Fruit fly (Drosophila melanogaster) whole organism, embryonic: Measurements from ENCODE around the gene CG31883.

ENCODE experiments used
- BtbVII ChIP-seq: fragments of 200-800 bp; sonication (Bioruptor generic); optimal IDR thresholded peaks from 3 replicates; lab custom pipeline; 2017; ENCODE audit warnings: missing biosample characterization, mild to moderate bottlenecking, missing genetic modification characterization
- CG1024 ChIP-seq: fragments of 200-800 bp; sonication (Bioruptor generic); IDR thresholded peaks from 2 replicates; pipeline ENCODE4 v1.3.6; 2022; ENCODE audit warnings: missing biosample characterization, missing genetic modification characterization
- CG10274 ChIP-seq: fragments of 200-800 bp; sonication (Bioruptor generic); optimal IDR thresholded peaks from 3 replicates; lab custom pipeline; 2017; ENCODE audit warnings: missing biosample characterization, mild to moderate bottlenecking, missing genetic modification characterization
- CG11085 ChIP-seq: fragments of 200-800 bp; sonication (Bioruptor generic); IDR thresholded peaks from 2 replicates; pipeline ENCODE4 v1.3.6; 2022; ENCODE audit warnings: missing biosample characterization, missing genetic modification characterization
- CG11093 ChIP-seq: fragments of 200-800 bp; sonication (Bioruptor generic); IDR thresholded peaks from 3 replicates; pipeline ENCODE4 v1.3.6; 2022; ENCODE audit warnings: missing biosample characterization, missing genetic modification characterization
- CG13287 ChIP-seq: fragments of 200-800 bp; sonication (Bioruptor generic); IDR thresholded peaks from 2 replicates; pipeline ENCODE4 v1.3.6; 2022; ENCODE audit warnings: missing biosample characterization, missing genetic modification characterization; ENCODE audit not compliant: partially characterized antibody
- CG13894 ChIP-seq: fragments of 200-800 bp; sonication (Bioruptor generic); optimal IDR thresholded peaks from 3 replicates; lab custom pipeline; 2018; ENCODE audit warnings: missing biosample characterization, mild to moderate bottlenecking, missing genetic modification characterization, moderate library complexity
- CG14860 ChIP-seq: fragments of 200-800 bp; sonication (Bioruptor generic); IDR thresholded peaks from 3 replicates; pipeline ENCODE4 v1.3.6; 2022; ENCODE audit warnings: missing biosample characterization, missing genetic modification characterization; ENCODE audit not compliant: partially characterized antibody
- CG14965 ChIP-seq: fragments of 200-800 bp; sonication (Bioruptor generic); optimal IDR thresholded peaks from 2 replicates; lab custom pipeline; 2016; ENCODE audit warnings: missing biosample characterization, missing genetic modification characterization, borderline replicate concordance
- CG15479 ChIP-seq: fragments of 200-800 bp; sonication (Bioruptor generic); optimal IDR thresholded peaks from 3 replicates; lab custom pipeline; 2019; ENCODE audit warnings: missing biosample characterization, mild to moderate bottlenecking, missing genetic modification characterization, moderate library complexity
- CG17359 ChIP-seq: fragments of 200-800 bp; sonication (Bioruptor generic); optimal IDR thresholded peaks from 3 replicates; lab custom pipeline; 2018; ENCODE audit warnings: missing biosample characterization, mild to moderate bottlenecking, missing genetic modification characterization, moderate library complexity
- CG17361 ChIP-seq: fragments of 200-800 bp; sonication (Bioruptor generic); IDR thresholded peaks from 3 replicates; pipeline ENCODE4 v1.3.6; 2022; ENCODE audit warnings: missing biosample characterization, missing genetic modification characterization
- CG1792 ChIP-seq: fragments of 200-800 bp; sonication (Bioruptor generic); optimal IDR thresholded peaks from 2 replicates; lab custom pipeline; 2016; ENCODE audit warnings: missing biosample characterization, missing genetic modification characterization
- CG18476 ChIP-seq: fragments of 200-800 bp; sonication (Bioruptor generic); optimal IDR thresholded peaks from 2 replicates; lab custom pipeline; 2016; ENCODE audit warnings: missing biosample characterization, mild to moderate bottlenecking, missing genetic modification characterization
- CG18619 ChIP-seq: fragments of 200-800 bp; sonication (Bioruptor generic); optimal IDR thresholded peaks from 3 replicates; lab custom pipeline; 2017; ENCODE audit warnings: missing biosample characterization, mild to moderate bottlenecking, missing genetic modification characterization
- CG2202 ChIP-seq: fragments of 200-800 bp; sonication (Bioruptor generic); optimal IDR thresholded peaks from 2 replicates; lab custom pipeline; 2018; ENCODE audit warnings: missing biosample characterization, mild to moderate bottlenecking, missing genetic modification characterization
- CG30020 ChIP-seq: fragments of 200-800 bp; optimal IDR thresholded peaks from 2 replicates; lab custom pipeline; 2019; ENCODE audit warnings: missing biosample characterization, mild to moderate bottlenecking, missing genetic modification characterization, moderate library complexity
- CG31224 ChIP-seq: fragments of 200-800 bp; sonication (Bioruptor generic); IDR thresholded peaks from 2 replicates; pipeline ENCODE4 v1.3.6; 2022; ENCODE audit warnings: missing biosample characterization, missing genetic modification characterization
- CG31388 ChIP-seq: fragments of 200-800 bp; sonication (Bioruptor generic); optimal IDR thresholded peaks from 2 replicates; lab custom pipeline; 2016; ENCODE audit warnings: missing biosample characterization, missing genetic modification characterization
- CG32532 ChIP-seq: fragments of 200-800 bp; sonication (Bioruptor generic); IDR thresholded peaks from 2 replicates; pipeline ENCODE4 v1.3.6; 2022; ENCODE audit warnings: missing biosample characterization, missing genetic modification characterization
- CG32767 ChIP-seq: fragments of 200-800 bp; sonication (Bioruptor generic); IDR thresholded peaks from 2 replicates; pipeline ENCODE4 v1.3.6; 2022; ENCODE audit warnings: missing biosample characterization, missing genetic modification characterization
- CG3407 ChIP-seq: fragments of 200-800 bp; sonication (Bioruptor generic); optimal IDR thresholded peaks from 2 replicates; lab custom pipeline; 2018; ENCODE audit warnings: missing biosample characterization, mild to moderate bottlenecking, missing genetic modification characterization
- CG3838 ChIP-seq: fragments of 200-800 bp; sonication (Bioruptor generic); optimal IDR thresholded peaks from 3 replicates; lab custom pipeline; 2016; ENCODE audit warnings: missing biosample characterization, missing genetic modification characterization
- CG7963 ChIP-seq: fragments of 200-800 bp; sonication (Bioruptor generic); IDR thresholded peaks from 3 replicates; pipeline ENCODE4 v1.3.6; 2022; ENCODE audit warnings: missing biosample characterization, missing genetic modification characterization; ENCODE audit not compliant: partially characterized antibody
- CG8290 ChIP-seq, 3 experiments: fragments of 200-800 bp; sonication (Bioruptor generic); optimal IDR thresholded peaks; 2 replicates each; lab custom pipeline; 2016 to 2019; ENCODE audit warnings: missing biosample characterization in 3 of 3, missing genetic modification characterization in 3 of 3, mild to moderate bottlenecking in 2 of 3, moderate library complexity in 1 of 3
- CG8359 ChIP-seq: fragments of 200-800 bp; sonication (Bioruptor generic); optimal IDR thresholded peaks from 2 replicates; lab custom pipeline; 2017; ENCODE audit warnings: missing biosample characterization, mild to moderate bottlenecking, missing genetic modification characterization, borderline replicate concordance
- CG9876 ChIP-seq: fragments of 200-800 bp; sonication (Bioruptor generic); optimal IDR thresholded peaks from 2 replicates; lab custom pipeline; 2016; ENCODE audit warnings: missing biosample characterization, missing genetic modification characterization
- Camta ChIP-seq: fragments of 200-800 bp; sonication (Bioruptor generic); optimal IDR thresholded peaks from 2 replicates; lab custom pipeline; 2016; ENCODE audit warnings: missing biosample characterization, missing genetic modification characterization
- Dip2 ChIP-seq: fragments of 200-800 bp; sonication (Bioruptor generic); IDR thresholded peaks from 2 replicates; pipeline ENCODE4 v1.3.6; 2022; ENCODE audit warnings: missing biosample characterization, missing genetic modification characterization
- Dll ChIP-seq: fragments of 200-800 bp; sonication (Bioruptor generic); IDR thresholded peaks from 4 replicates; pipeline ENCODE4 v1.3.6; 2022; ENCODE audit warnings: missing biosample characterization, missing genetic modification characterization; ENCODE audit not compliant: partially characterized antibody
- Mes4 ChIP-seq: fragments of 200-800 bp; sonication (Bioruptor generic); optimal IDR thresholded peaks from 2 replicates; lab custom pipeline; 2016; ENCODE audit warnings: missing biosample characterization, missing genetic modification characterization
- Myb ChIP-seq: fragments of 200-800 bp; sonication (Bioruptor generic); optimal IDR thresholded peaks from 2 replicates; lab custom pipeline; 2016; ENCODE audit warnings: missing biosample characterization, missing genetic modification characterization
- Nf-YB ChIP-seq: fragments of 200-800 bp; sonication (Bioruptor generic); optimal IDR thresholded peaks from 3 replicates; lab custom pipeline; 2019; ENCODE audit warnings: missing biosample characterization, mild to moderate bottlenecking, missing genetic modification characterization, moderate library complexity
- Side ChIP-seq: fragments of 200-800 bp; sonication (Bioruptor generic); optimal IDR thresholded peaks from 2 replicates; lab custom pipeline; 2016; ENCODE audit warnings: missing biosample characterization, missing genetic modification characterization
- chinmo ChIP-seq: fragments of 200-800 bp; sonication (Bioruptor generic); IDR thresholded peaks from 4 replicates; pipeline ENCODE4 v1.3.6; 2022; ENCODE audit warnings: missing biosample characterization, missing genetic modification characterization; ENCODE audit not compliant: partially characterized antibody
- ci ChIP-seq: fragments of 200-800 bp; sonication (Bioruptor generic); IDR thresholded peaks from 3 replicates; pipeline ENCODE4 v1.3.6; 2022; ENCODE audit warnings: missing biosample characterization, missing genetic modification characterization
- fu2 ChIP-seq: fragments of 200-800 bp; sonication (Bioruptor generic); optimal IDR thresholded peaks from 2 replicates; lab custom pipeline; 2016; ENCODE audit warnings: missing biosample characterization, missing genetic modification characterization
- grau ChIP-seq: fragments of 200-800 bp; optimal IDR thresholded peaks from 3 replicates; lab custom pipeline; 2019; ENCODE audit warnings: missing biosample characterization, mild to moderate bottlenecking, missing genetic modification characterization, moderate library complexity
- gt ChIP-seq: fragments of 200-800 bp; sonication (Bioruptor generic); IDR thresholded peaks from 2 replicates; pipeline ENCODE4 v1.3.6; 2022; ENCODE audit warnings: missing biosample characterization, missing genetic modification characterization
- hbn ChIP-seq: fragments of 200-800 bp; sonication (Bioruptor generic); IDR thresholded peaks from 2 replicates; pipeline ENCODE4 v1.3.6; 2022; ENCODE audit warnings: missing biosample characterization, missing genetic modification characterization; ENCODE audit not compliant: partially characterized antibody
- jigr1 ChIP-seq: fragments of 200-800 bp; sonication (Bioruptor generic); IDR thresholded peaks from 3 replicates; pipeline ENCODE4 v1.3.6; 2022; ENCODE audit warnings: missing biosample characterization, missing genetic modification characterization
- jing ChIP-seq: fragments of 200-800 bp; sonication (Bioruptor generic); optimal IDR thresholded peaks from 2 replicates; lab custom pipeline; 2018; ENCODE audit warnings: missing biosample characterization, mild to moderate bottlenecking, missing genetic modification characterization
- lov ChIP-seq, 2 experiments: fragments of 200-800 bp in 1 of 2; fragments of >200 bp in 1 of 2; sonication (Bioruptor generic) in 1 of 2; IDR thresholded peaks in 1 of 2; optimal IDR thresholded peaks in 1 of 2; 2 replicates in 1 of 2; 3 replicates in 1 of 2; pipeline versions ENCODE4 v1.3.6 to Lab custom; 2017 to 2022; ENCODE audit warnings: missing biosample characterization in 1 of 2, missing genetic modification characterization in 1 of 2
- run ChIP-seq: fragments of 200-800 bp; sonication (Bioruptor generic); optimal IDR thresholded peaks from 3 replicates; lab custom pipeline; 2018; ENCODE audit warnings: missing biosample characterization, mild to moderate bottlenecking, missing genetic modification characterization
- sc ChIP-seq, 3 experiments: fragments of >200 bp in 2 of 3; fragments of 200-800 bp in 1 of 3; sonication (Bioruptor generic) in 1 of 3; optimal IDR thresholded peaks; 2 replicates in 2 of 3; 3 replicates in 1 of 3; lab custom pipeline; 2017; ENCODE audit warnings: mild to moderate bottlenecking in 1 of 3, missing biosample characterization in 1 of 3, missing genetic modification characterization in 1 of 3, missing genetic modification reagents in 1 of 3
- seq ChIP-seq: fragments of 200-800 bp; sonication (Bioruptor generic); IDR thresholded peaks from 2 replicates; pipeline ENCODE4 v1.3.6; 2022; ENCODE audit warnings: missing biosample characterization, missing genetic modification characterization
- sim ChIP-seq: fragments of 200-800 bp; sonication (Bioruptor generic); IDR thresholded peaks from 2 replicates; pipeline ENCODE4 v1.3.6; 2022; ENCODE audit warnings: missing biosample characterization, missing genetic modification characterization
- ttk ChIP-seq: fragments of 200-800 bp; sonication (Bioruptor generic); IDR thresholded peaks from 2 replicates; pipeline ENCODE4 v2.1.2; 2022; ENCODE audit warnings: missing biosample characterization, missing genetic modification characterization

CG31883 gene

DNA sequence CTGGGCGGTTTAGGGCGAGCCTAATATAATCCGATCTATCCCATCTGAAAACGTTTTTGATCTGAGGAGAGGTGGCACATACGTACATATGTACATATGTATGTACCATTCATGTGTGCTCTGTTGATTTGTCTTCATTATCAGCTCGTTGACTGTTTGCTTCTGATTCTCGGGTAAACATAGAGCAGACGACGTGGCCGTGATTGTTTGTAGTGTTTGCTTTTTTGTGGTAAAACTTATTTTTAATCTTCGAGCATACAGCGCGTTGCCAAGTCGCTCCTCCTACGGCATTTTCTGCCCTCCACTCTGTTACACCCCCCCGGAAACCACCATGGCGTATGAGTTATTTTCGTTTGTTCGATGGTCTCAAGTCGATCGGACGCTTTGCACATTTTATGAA lies 2.6 kb upstream of the CG31883 start (continued):
- TF ChIP-seq CG14860 (GFP tag; lab: Robert Waterston, UW): no peak
- peak; percentile 93 for TF ChIP-seq CG1792 (GFP tag; lab: Kevin White, UChicago)
- TF ChIP-seq CG1024 (GFP tag; lab: Robert Waterston, UW): peak; percentile 68; the same call in 1 of the 2 replicates
- TF ChIP-seq CG13894 (tag; lab: Kevin White, UChicago): peak; percentile 82
- TF ChIP-seq Side (GFP tag; lab: Kevin White, UChicago): peak; percentile 88
- TF ChIP-seq Camta (GFP tag; lab: Kevin White, UChicago): peak; percentile 73
- no peak for TF ChIP-seq lov (optimal IDR thresholded peaks at IDR 0.05; lab: Kevin White, UChicago)
- TF ChIP-seq lov (GFP tag; IDR thresholded peaks at IDR 0.05; lab: Robert Waterston, UW): peak; percentile 81; the same call in 2 of the 3 replicates
- peak; percentile 89; the same call in 3 of the 4 replicates for TF ChIP-seq chinmo (GFP tag; lab: Robert Waterston, UW)
- peak; percentile 77 for TF ChIP-seq CG18476
- TF ChIP-seq Dip2 (GFP tag; lab: Robert Waterston, UW): no peak
- peak; percentile 78 for TF ChIP-seq CG14965 (GFP tag; lab: Kevin White, UChicago)
- TF ChIP-seq CG15479 (GFP tag; lab: Kevin White, UChicago): peak; percentile 50
- TF ChIP-seq CG31224 (GFP tag; lab: Robert Waterston, UW): peak; percentile 89
- TF ChIP-seq CG7963 (GFP tag; lab: Robert Waterston, UW): no peak
- no peak for TF ChIP-seq Dll (GFP tag; lab: Robert Waterston, UW)
- TF ChIP-seq Mes4 (GFP tag; lab: Kevin White, UChicago): peak; percentile 90
- TF ChIP-seq CG32532: peak; percentile 44; the same call in 1 of the 2 replicates
- no peak for TF ChIP-seq sc (optimal IDR thresholded peaks at IDR 0.05; lab: Kevin White, UChicago)
- peak; percentile 90 for TF ChIP-seq sc (GFP tag; optimal IDR thresholded peaks at IDR 0.05; lab: Kevin White, UChicago)
- TF ChIP-seq CG17359 (tag; lab: Kevin White, UChicago): peak; percentile 89
- peak; percentile 45 for TF ChIP-seq Myb
- peak; percentile 93 for TF ChIP-seq run (tag; lab: Kevin White, UChicago)
- peak; percentile 95 for TF ChIP-seq CG2202 (tag; lab: Kevin White, UChicago)
- peak; percentile 59; the same call in 1 of the 2 replicates for TF ChIP-seq CG11085 (GFP tag; lab: Robert Waterston, UW)
- TF ChIP-seq CG13287 (GFP tag; lab: Robert Waterston, UW): no peak
- TF ChIP-seq CG10274: peak; percentile 75
- TF ChIP-seq CG32767 (GFP tag; lab: Robert Waterston, UW): peak; percentile 82
- TF ChIP-seq sim (GFP tag; lab: Robert Waterston, UW): peak; percentile 84
- TF ChIP-seq gt (GFP tag; lab: Robert Waterston, UW): peak; percentile 58; the same call in 1 of the 2 replicates
- TF ChIP-seq seq: peak; percentile 94
- peak; percentile 81 for TF ChIP-seq CG8290 (GFP tag; optimal IDR thresholded peaks at IDR 0.05; lab: Kevin White, UChicago)
- TF ChIP-seq CG8290 (tag; optimal IDR thresholded peaks at IDR 0.05; lab: Kevin White, UChicago): peak; percentile 95 to 96
- TF ChIP-seq CG11093 (GFP tag; lab: Robert Waterston, UW): peak; percentile 65; the same call in 1 of the 3 replicates
- TF ChIP-seq CG18619 (GFP tag; lab: Kevin White, UChicago): peak; percentile 89
- peak; percentile 95 for TF ChIP-seq BtbVII (GFP tag; lab: Kevin White, UChicago)
- no peak for TF ChIP-seq CG31388
- TF ChIP-seq fu2: peak; percentile 53
- peak; percentile 88 for TF ChIP-seq CG3838 (GFP tag; lab: Kevin White, UChicago)
- no peak for TF ChIP-seq jigr1 (GFP tag; lab: Robert Waterston, UW)
- TF ChIP-seq ttk (GFP tag; lab: Robert Waterston, UW): peak; percentile 43; the same call in 1 of the 2 replicates
- no peak for TF ChIP-seq CG30020 (tag; lab: Kevin White, UChicago)
- peak; percentile 77 for TF ChIP-seq CG8359
- TF ChIP-seq ci: peak; percentile 93
- peak; percentile 64; the same call in 2 of the 3 replicates for TF ChIP-seq CG17361 (GFP tag; lab: Robert Waterston, UW)
- TF ChIP-seq CG3407 (GFP tag; lab: Kevin White, UChicago): peak; percentile 95
- peak; percentile 50 for TF ChIP-seq jing (GFP tag; lab: Kevin White, UChicago)
- peak; percentile 73 for TF ChIP-seq Nf-YB
- no peak for TF ChIP-seq hbn (GFP tag; lab: Robert Waterston, UW)
- peak; percentile 69 for TF ChIP-seq grau (tag; lab: Kevin White, UChicago)
- TF ChIP-seq CG9876: peak; percentile 80
